Worm (Caenorhabditis elegans) whole organism, young adult: ENCODE results near the gene T22B3.3.

ENCODE experiments used
- B0019.2 ChIP-seq: fragments of 200-800 bp; sonication (Bioruptor generic); conservative IDR thresholded peaks from 2 replicates; pipeline ENCODE4 v1.3.6; 2022; ENCODE audit warnings: missing genetic modification reagents, missing genetic modification characterization, missing compliant biosample characterization
- B0336.3 ChIP-seq: fragments of 200-800 bp; sonication (Bioruptor generic); IDR thresholded peaks from 2 replicates; pipeline ENCODE4 v1.3.6; 2022; ENCODE audit warnings: missing genetic modification characterization, missing compliant biosample characterization
- C06A6.2 ChIP-seq: fragments of 200-800 bp; sonication (Bioruptor generic); conservative IDR thresholded peaks from 2 replicates; pipeline ENCODE4 v1.3.6; 2022; ENCODE audit warnings: missing genetic modification characterization, missing compliant biosample characterization
- D2030.7 ChIP-seq: fragments of 200-800 bp; sonication (Bioruptor generic); IDR thresholded peaks from 2 replicates; pipeline ENCODE4 v1.3.6; 2022; ENCODE audit warnings: missing genetic modification reagents, missing genetic modification characterization, missing compliant biosample characterization
- F33H1.4 ChIP-seq: fragments of 200-800 bp; sonication (Bioruptor generic); IDR thresholded peaks from 2 replicates; pipeline ENCODE4 v1.3.6; 2022; ENCODE audit warnings: missing genetic modification reagents, missing genetic modification characterization, missing compliant biosample characterization
- F37B4.10 ChIP-seq: fragments of 200-800 bp; sonication (Bioruptor generic); IDR thresholded peaks from 2 replicates; pipeline ENCODE4 v1.3.6; 2022; ENCODE audit warnings: missing genetic modification characterization, missing compliant biosample characterization
- F49E8.2 ChIP-seq: sonication (generic microtip); optimal IDR thresholded peaks from 3 replicates; lab custom pipeline; 2017; ENCODE audit warnings: missing genetic modification characterization, mild to moderate bottlenecking, missing compliant biosample characterization, antibody characterized with exemption, moderate library complexity; ENCODE audit not compliant: insufficient read depth
- F57C9.4 ChIP-seq: sonication (generic microtip); optimal IDR thresholded peaks from 2 replicates; lab custom pipeline; 2017; ENCODE audit warnings: mild to moderate bottlenecking, missing genetic modification characterization, missing compliant biosample characterization
- Y53F4B.3 ChIP-seq: fragments of 200-800 bp; sonication (Bioruptor generic); IDR thresholded peaks from 2 replicates; pipeline ENCODE4 v1.3.6; 2022; ENCODE audit warnings: missing genetic modification reagents, missing genetic modification characterization, missing compliant biosample characterization
- Y56A3A.18 ChIP-seq: fragments of 200-800 bp; sonication (Bioruptor generic); IDR thresholded peaks from 2 replicates; pipeline ENCODE4 v1.3.6; 2022; ENCODE audit warnings: missing genetic modification reagents, missing genetic modification characterization, missing compliant biosample characterization
- aptf-2 ChIP-seq: fragments of 200-800 bp; sonication (Bioruptor generic); conservative IDR thresholded peaks from 2 replicates; pipeline ENCODE4 v1.3.6; 2022; ENCODE audit warnings: missing genetic modification reagents, missing genetic modification characterization, missing compliant biosample characterization
- aptf-3 ChIP-seq: fragments of 200-800 bp; sonication (Bioruptor generic); IDR thresholded peaks from 2 replicates; pipeline ENCODE4 v1.3.6; 2022; ENCODE audit warnings: missing genetic modification characterization, missing compliant biosample characterization
- attf-3 ChIP-seq: fragments of 200-800 bp; sonication (Bioruptor generic); conservative IDR thresholded peaks from 2 replicates; pipeline ENCODE4 v1.3.6; 2022; ENCODE audit warnings: missing genetic modification reagents, missing genetic modification characterization, missing compliant biosample characterization
- ccch-3 ChIP-seq: fragments of 200-800 bp; sonication (Bioruptor generic); optimal IDR thresholded peaks from 2 replicates; lab custom pipeline; 2018; ENCODE audit warnings: mild to moderate bottlenecking, missing genetic modification characterization, missing compliant biosample characterization
- cebp-1 ChIP-seq, 2 experiments: fragments of 200-800 bp in 1 of 2; sonication (Bioruptor generic) in 1 of 2; sonication (generic microtip) in 1 of 2; IDR thresholded peaks in 1 of 2; optimal IDR thresholded peaks in 1 of 2; 2 replicates each; pipeline versions ENCODE4 v1.3.6 to Lab custom; 2017 to 2022; ENCODE audit warnings: missing compliant biosample characterization in 2 of 2, missing genetic modification characterization in 2 of 2, mild to moderate bottlenecking in 1 of 2, missing genetic modification reagents in 1 of 2, moderate library complexity in 1 of 2
- ceh-40 ChIP-seq: fragments of 200-800 bp; sonication (Bioruptor generic); IDR thresholded peaks from 2 replicates; pipeline ENCODE4 v1.3.6; 2022; ENCODE audit warnings: missing genetic modification characterization, missing compliant biosample characterization
- ceh-91 ChIP-seq: fragments of 200-800 bp; sonication (Bioruptor generic); IDR thresholded peaks from 2 replicates; pipeline ENCODE4 v1.3.6; 2022; ENCODE audit warnings: missing genetic modification reagents, missing genetic modification characterization, missing compliant biosample characterization
- dox-1 ChIP-seq: fragments of 200-800 bp; sonication (Bioruptor generic); IDR thresholded peaks from 2 replicates; pipeline ENCODE4 v1.3.6; 2022; ENCODE audit warnings: missing genetic modification reagents, missing genetic modification characterization, missing compliant biosample characterization
- dpl-1 ChIP-seq: fragments of 150-350 bp; optimal IDR thresholded peaks from 2 replicates; lab custom pipeline; 2014; ENCODE audit warnings: missing biosample characterization, missing genetic modification reagents, missing genetic modification characterization
- efl-1 ChIP-seq: fragments of 150-350 bp; optimal IDR thresholded peaks from 2 replicates; lab custom pipeline; 2014; ENCODE audit warnings: missing biosample characterization, missing genetic modification reagents, missing genetic modification characterization
- egl-18 ChIP-seq: fragments of 200-800 bp; sonication (Bioruptor generic); IDR thresholded peaks from 2 replicates; pipeline ENCODE4 v1.3.6; 2022; ENCODE audit warnings: missing genetic modification reagents, missing genetic modification characterization, missing compliant biosample characterization
- ekl-4 ChIP-seq: fragments of 200-800 bp; sonication (Bioruptor generic); IDR thresholded peaks from 2 replicates; pipeline ENCODE4 v1.3.6; 2022; ENCODE audit warnings: missing genetic modification reagents, missing genetic modification characterization, missing compliant biosample characterization
- lin-26 ChIP-seq: fragments of 200-800 bp; sonication (Bioruptor generic); IDR thresholded peaks from 2 replicates; pipeline ENCODE4 v1.3.6; 2022; ENCODE audit warnings: missing genetic modification reagents, missing genetic modification characterization, missing compliant biosample characterization
- lsl-1 ChIP-seq: fragments of 200-800 bp; sonication (Bioruptor generic); optimal IDR thresholded peaks from 2 replicates; lab custom pipeline; 2018; ENCODE audit warnings: mild to moderate bottlenecking, missing genetic modification characterization, moderate library complexity, missing compliant biosample characterization
- lsy-27 ChIP-seq: sonication (generic microtip); optimal IDR thresholded peaks from 2 replicates; lab custom pipeline; 2017; ENCODE audit warnings: missing genetic modification characterization, mild to moderate bottlenecking, missing compliant biosample characterization, antibody characterized with exemption, missing genotype, borderline replicate concordance; ENCODE audit not compliant: insufficient read depth
- madf-3 ChIP-seq: fragments of 200-800 bp; sonication (Bioruptor generic); IDR thresholded peaks from 2 replicates; pipeline ENCODE4 v1.3.6; 2022; ENCODE audit warnings: missing genetic modification reagents, missing genetic modification characterization, missing compliant biosample characterization
- madf-6 ChIP-seq: fragments of 200-800 bp; sonication (Bioruptor generic); IDR thresholded peaks from 2 replicates; pipeline ENCODE4 v1.3.6; 2022; ENCODE audit warnings: missing genetic modification reagents, missing genetic modification characterization, missing compliant biosample characterization
- madf-8 ChIP-seq: fragments of 200-800 bp; sonication (Bioruptor generic); conservative IDR thresholded peaks from 2 replicates; pipeline ENCODE4 v1.3.6; 2022; ENCODE audit warnings: missing genetic modification reagents, missing genetic modification characterization, missing compliant biosample characterization
- mcd-1 ChIP-seq: fragments of 200-800 bp; sonication (Bioruptor generic); IDR thresholded peaks from 2 replicates; pipeline ENCODE4 v1.3.6; 2022; ENCODE audit warnings: missing genetic modification reagents, missing genetic modification characterization, missing compliant biosample characterization
- mel-28 ChIP-seq: sonication (generic microtip); optimal IDR thresholded peaks from 2 replicates; lab custom pipeline; 2016; ENCODE audit warnings: borderline replicate concordance, mild to moderate bottlenecking, missing genetic modification characterization, missing compliant biosample characterization
- nhr-80 ChIP-seq: sonication (generic microtip); optimal IDR thresholded peaks from 2 replicates; lab custom pipeline; 2016; ENCODE audit warnings: missing genetic modification characterization, missing compliant biosample characterization
- pha-4 ChIP-seq: fragments of 150-350 bp; sonication (generic microtip); optimal IDR thresholded peaks from 2 replicates; lab custom pipeline; 2014; ENCODE audit warnings: missing biosample characterization, missing genetic modification reagents, missing genetic modification characterization
- snpc-4 ChIP-seq, 5 experiments: fragments of 150-350 bp in 1 of 5; sonication (generic microtip) in 4 of 5; optimal IDR thresholded peaks; 2 replicates each; lab custom pipeline; 2014 to 2018; ENCODE audit warnings: missing genetic modification characterization in 5 of 5, missing biosample characterization in 3 of 5, antibody characterized with exemption in 2 of 5, mild to moderate bottlenecking in 2 of 5, missing compliant biosample characterization in 2 of 5, missing genotype in 2 of 5, moderate library complexity in 2 of 5, missing genetic modification reagents in 1 of 5
- somi-1 ChIP-seq: fragments of 200-800 bp; sonication (Bioruptor generic); optimal IDR thresholded peaks from 2 replicates; lab custom pipeline; 2018; ENCODE audit warnings: mild to moderate bottlenecking, missing genetic modification characterization, missing compliant biosample characterization
- tbp1 ChIP-seq: fragments of 200-800 bp; sonication (Bioruptor generic); optimal IDR thresholded peaks from 2 replicates; lab custom pipeline; 2018; ENCODE audit warnings: mild to moderate bottlenecking, missing genetic modification characterization, missing compliant biosample characterization
- tbx-9 ChIP-seq: sonication (generic microtip); optimal IDR thresholded peaks from 2 replicates; lab custom pipeline; 2016; ENCODE audit warnings: borderline replicate concordance, missing genetic modification characterization, inconsistent platforms, missing compliant biosample characterization
- unc-62 ChIP-seq: fragments of 150-350 bp; optimal IDR thresholded peaks from 2 replicates; lab custom pipeline; 2014; ENCODE audit warnings: missing biosample characterization, missing genetic modification reagents, missing genetic modification characterization
- xnd-1 ChIP-seq: sonication (generic microtip); optimal IDR thresholded peaks from 2 replicates; lab custom pipeline; 2016; ENCODE audit warnings: missing genotype, missing genetic modification reagents, missing genetic modification characterization, missing compliant biosample characterization
- zim-3 ChIP-seq: sonication (generic microtip); optimal IDR thresholded peaks from 2 replicates; lab custom pipeline; 2017; ENCODE audit warnings: mild to moderate bottlenecking, missing genetic modification characterization, moderate library complexity, missing compliant biosample characterization
- ztf-28 ChIP-seq: fragments of 200-800 bp; sonication (Bioruptor generic); IDR thresholded peaks from 2 replicates; pipeline ENCODE4 v1.3.6; 2022; ENCODE audit warnings: missing genetic modification reagents, missing genetic modification characterization, missing compliant biosample characterization

The T22B3.3 gene

DNA sequence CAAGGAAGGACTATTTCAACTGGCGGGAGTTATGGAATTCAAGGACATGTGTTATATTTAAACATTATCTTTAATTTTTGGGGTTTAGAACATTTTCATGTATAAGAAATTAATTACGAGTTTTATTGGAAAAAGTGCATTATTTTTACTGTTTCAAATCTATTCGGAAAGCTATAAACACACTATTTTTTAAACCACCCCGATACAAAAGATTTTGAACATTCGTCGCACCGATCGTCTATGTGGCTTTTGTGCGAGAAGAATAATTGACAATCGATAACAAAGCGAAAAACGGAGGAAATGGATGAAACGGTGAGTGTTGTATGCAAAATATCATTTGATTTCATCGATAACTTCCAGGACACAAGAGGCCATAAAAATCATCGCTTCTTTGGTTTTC, 38.6 kb downstream of the T22B3.3 start, which contains the start of gene ZK809.9:
TSS of gene ZK809.9 (plus strand) at position 301 of the 400 bp plus-strand sequence.
- no peak for TF ChIP-seq aptf-2 (GFP tag; lab: Robert Waterston, UW)
- no peak for TF ChIP-seq mcd-1
- TF ChIP-seq attf-3 = no peak
- TF ChIP-seq ceh-40 (GFP tag; lab: Robert Waterston, UW) = no peak
- no peak for TF ChIP-seq Y56A3A.18 (GFP tag; lab: Robert Waterston, UW)
- TF ChIP-seq D2030.7 = no peak
- TF ChIP-seq dox-1 (GFP tag; lab: Robert Waterston, UW) = no peak
- TF ChIP-seq B0019.2 = no peak
- no peak for TF ChIP-seq unc-62

ce11 chrIV:11659794-11660312, 43.7 kb downstream of the T22B3.3 start, which contains the start of gene ZK792.1:
TSS of gene ZK792.1 (plus strand) at chrIV:11659844.
- no peak for TF ChIP-seq dpl-1 (GFP tag; lab: Kevin White, UChicago)
- peak; percentile 69 for TF ChIP-seq F33H1.4
- TF ChIP-seq madf-6 (GFP tag; lab: Robert Waterston, UW) = peak; percentile 79
- TF ChIP-seq lsl-1 = peak; percentile 76
- peak; percentile 59 for TF ChIP-seq madf-8 (GFP tag; lab: Robert Waterston, UW)
- TF ChIP-seq egl-18 (GFP tag; lab: Robert Waterston, UW) = no peak
- TF ChIP-seq ceh-91 (GFP tag; lab: Robert Waterston, UW) = peak; percentile 76
- TF ChIP-seq xnd-1 (tag; lab: Kevin White, UChicago) = peak; percentile 46
- TF ChIP-seq snpc-4 (GFP tag; optimal IDR thresholded peaks at IDR 0.05; lab: Kevin White, UChicago) = no peak
- TF ChIP-seq snpc-4 (tag; optimal IDR thresholded peaks at IDR 0.05; lab: Kevin White, UChicago) = no peak
- TF ChIP-seq efl-1 (GFP tag; lab: Kevin White, UChicago) = peak; percentile 62
- no peak for TF ChIP-seq zim-3 (tag; lab: Kevin White, UChicago)
- TF ChIP-seq aptf-3 (GFP tag; lab: Robert Waterston, UW) = no peak

- TF ChIP-seq pha-4 (tag; lab: Kevin White, UChicago) = no peak
- TF ChIP-seq F49E8.2 (tag; lab: Kevin White, UChicago) = no peak
- TF ChIP-seq nhr-80 (tag; lab: Kevin White, UChicago) = no peak
- TF ChIP-seq F57C9.4 (tag; lab: Kevin White, UChicago) = no peak
- no peak for TF ChIP-seq Y53F4B.3 (GFP tag; lab: Robert Waterston, UW)
- no peak for TF ChIP-seq ekl-4
- no peak for TF ChIP-seq F37B4.10 (GFP tag; lab: Robert Waterston, UW)
- TF ChIP-seq madf-3 (GFP tag; lab: Robert Waterston, UW) = no peak
- TF ChIP-seq tbx-9 = no peak
- no peak for TF ChIP-seq C06A6.2 (GFP tag; lab: Robert Waterston, UW)
- no peak for TF ChIP-seq mel-28 (tag; lab: Kevin White, UChicago)
- TF ChIP-seq lin-26 = no peak
- TF ChIP-seq cebp-1 (GFP tag; IDR thresholded peaks at IDR 0.05; lab: Robert Waterston, UW) = no peak
- no peak for TF ChIP-seq cebp-1 (tag; optimal IDR thresholded peaks at IDR 0.05; lab: Kevin White, UChicago)
- no peak for TF ChIP-seq B0336.3
- TF ChIP-seq ccch-3 (GFP tag; lab: Kevin White, UChicago) = no peak
- TF ChIP-seq lsy-27 (tag; lab: Kevin White, UChicago) = no peak
- TF ChIP-seq B0019.2 = no peak
- no peak for TF ChIP-seq tbp1 (GFP tag; lab: Kevin White, UChicago)
- TF ChIP-seq ztf-28 (GFP tag; lab: Robert Waterston, UW) = no peak
- TF ChIP-seq somi-1 (GFP tag; lab: Kevin White, UChicago) = no peak
Measured at ce11 chrIV:11656144-11656780, 47.3 kb downstream of the T22B3.3 start, which contains the start of gene ZK809.5. TSS of gene ZK809.5 (plus strand) at chrIV:11656730.
